Worm (Caenorhabditis elegans) whole organism, early embryonic: ENCODE measurements around the gene Y22D7AL.15.

Source experiments
- B0310.2 ChIP-seq: sonication (generic microtip); optimal IDR thresholded peaks from 2 replicates; lab custom pipeline; 2016; ENCODE audit warnings: mild to moderate bottlenecking, missing genetic modification characterization, missing compliant biosample characterization
- F13C5.2 ChIP-seq: sonication (generic microtip); optimal IDR thresholded peaks from 2 replicates; lab custom pipeline; 2017; ENCODE audit warnings: mild to moderate bottlenecking, missing genetic modification characterization, inconsistent platforms, missing compliant biosample characterization
- aly-1 ChIP-seq: sonication (generic microtip); optimal IDR thresholded peaks from 2 replicates; lab custom pipeline; 2016; ENCODE audit warnings: missing genetic modification characterization, missing compliant biosample characterization
- ama-1 ChIP-seq: fragments of 150-350 bp; optimal IDR thresholded peaks from 2 replicates; lab custom pipeline; 2014
- ceh-13 ChIP-seq: fragments of 200-800 bp; sonication (Bioruptor generic); optimal IDR thresholded peaks from 2 replicates; lab custom pipeline; 2018; ENCODE audit warnings: mild to moderate bottlenecking, missing genetic modification characterization, missing compliant biosample characterization
- ceh-36 ChIP-seq: sonication (generic microtip); optimal IDR thresholded peaks from 2 replicates; lab custom pipeline; 2016; ENCODE audit warnings: missing genetic modification characterization, inconsistent platforms, missing compliant biosample characterization
- ets-7 ChIP-seq: sonication (generic microtip); optimal IDR thresholded peaks from 2 replicates; lab custom pipeline; 2016; ENCODE audit warnings: missing genotype, missing genetic modification characterization, missing compliant biosample characterization
- flt-1 ChIP-seq: fragments of 200-800 bp; sonication (Bioruptor generic); IDR thresholded peaks from 2 replicates; pipeline ENCODE4 v1.3.6; 2022; ENCODE audit warnings: missing genetic modification characterization, missing compliant biosample characterization
- hmbx-1 ChIP-seq: sonication (generic microtip); optimal IDR thresholded peaks from 2 replicates; lab custom pipeline; 2016; ENCODE audit warnings: mild to moderate bottlenecking, missing genetic modification characterization, missing compliant biosample characterization
- hmg-4 ChIP-seq: fragments of 200-800 bp; sonication (Bioruptor generic); optimal IDR thresholded peaks from 2 replicates; lab custom pipeline; 2018; ENCODE audit warnings: mild to moderate bottlenecking, missing genetic modification characterization, missing compliant biosample characterization
- hnd-1 ChIP-seq: sonication (generic microtip); optimal IDR thresholded peaks from 2 replicates; lab custom pipeline; 2016; ENCODE audit warnings: missing genetic modification characterization, missing compliant biosample characterization
- pes-1 ChIP-seq: fragments of 200-800 bp; sonication (Bioruptor generic); IDR thresholded peaks from 2 replicates; pipeline ENCODE4 v1.3.6; 2022; ENCODE audit warnings: missing genetic modification reagents, missing genetic modification characterization, missing compliant biosample characterization
- scrt-1 ChIP-seq: fragments of 200-800 bp; sonication (Bioruptor generic); IDR thresholded peaks from 2 replicates; pipeline ENCODE4 v1.3.6; 2022; ENCODE audit warnings: missing genetic modification characterization, missing compliant biosample characterization
- sea-1 ChIP-seq: fragments of 200-800 bp; sonication (Bioruptor generic); conservative IDR thresholded peaks from 2 replicates; pipeline ENCODE4 v1.3.6; 2022; ENCODE audit warnings: missing genetic modification characterization, missing compliant biosample characterization
- tbx-11 ChIP-seq: fragments of 200-800 bp; sonication (Bioruptor generic); IDR thresholded peaks from 2 replicates; pipeline ENCODE4 v1.3.6; 2022; ENCODE audit warnings: missing genetic modification characterization, missing compliant biosample characterization
- tbx-37 ChIP-seq: fragments of 200-800 bp; sonication (Bioruptor generic); conservative IDR thresholded peaks from 2 replicates; pipeline ENCODE4 v1.3.6; 2022; ENCODE audit warnings: missing genetic modification reagents, missing genetic modification characterization, missing compliant biosample characterization
- tra-4 ChIP-seq: sonication (generic microtip); optimal IDR thresholded peaks from 2 replicates; lab custom pipeline; 2017; ENCODE audit warnings: missing genetic modification characterization, missing compliant biosample characterization

Gene Y22D7AL.15

DNA sequence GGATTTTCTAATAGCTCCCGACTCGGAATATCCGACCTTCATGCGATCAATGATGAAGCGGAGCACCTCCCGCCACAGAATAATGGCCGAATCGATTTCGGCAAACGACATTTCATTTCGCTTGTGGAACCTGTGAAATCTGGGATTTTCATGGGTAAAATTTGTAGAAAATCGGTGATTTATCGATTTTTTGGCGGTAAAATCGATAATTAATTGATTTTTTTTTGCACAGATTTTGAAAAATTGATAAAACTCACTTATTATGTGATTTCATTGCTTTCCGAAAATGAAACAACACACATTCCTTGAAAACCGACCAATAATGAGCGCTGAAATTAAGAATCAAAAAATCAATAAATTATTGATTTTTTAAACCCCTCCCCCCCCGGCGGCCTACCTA lies 7.2 kb upstream of the Y22D7AL.15 start:
- TF ChIP-seq sea-1 (GFP tag; lab: Robert Waterston, UW) (no peak), tra-4 (tag; lab: Kevin White, UChicago) (no peak), pes-1 (GFP tag; lab: Robert Waterston, UW) (no peak), ets-7 (tag; lab: Kevin White, UChicago) (no peak), hnd-1 (no peak), aly-1 (tag; lab: Kevin White, UChicago) (no peak), hmg-4 (GFP tag; lab: Kevin White, UChicago) (no peak), tbx-37 (no peak), B0310.2 (no peak), ceh-36 (no peak), hmbx-1 (tag; lab: Kevin White, UChicago) (no peak), flt-1 (GFP tag; lab: Robert Waterston, UW) (no peak), ama-1 (no peak), ceh-13 (GFP tag; lab: Kevin White, UChicago) (no peak), F13C5.2 (tag; lab: Kevin White, UChicago) (no peak), scrt-1 (GFP tag; lab: Robert Waterston, UW) (no peak), tbx-11 (GFP tag; lab: Robert Waterston, UW) (no peak)

DNA sequence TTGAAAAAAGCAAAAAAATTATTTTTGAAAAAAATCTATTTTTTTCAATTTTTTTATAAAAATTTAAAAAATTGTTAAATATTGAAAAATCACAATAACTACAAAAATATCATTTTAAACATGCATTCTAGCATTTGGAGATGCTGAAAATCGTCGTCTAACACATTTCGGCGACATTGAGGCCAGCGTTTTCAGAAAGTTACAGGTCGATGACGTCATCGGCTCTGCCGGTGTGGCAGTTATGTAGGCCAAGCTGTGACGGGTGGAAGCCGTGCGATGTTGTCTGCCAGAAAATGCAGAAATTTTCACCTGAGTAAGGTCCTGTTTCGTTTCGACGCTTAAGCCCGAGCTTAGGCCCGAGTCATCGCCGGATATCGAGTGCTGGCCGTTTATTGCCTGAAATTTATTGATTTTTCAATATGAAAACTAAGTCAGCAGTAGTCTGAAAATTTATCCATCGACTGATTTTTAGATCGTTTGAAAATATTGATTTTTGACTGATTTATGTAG lies 6.2 kb upstream of the Y22D7AL.15 start, which contains the start of gene Y22D7AR.3:
Y22D7AR.3 (minus strand) TSS at position 51 of the 510 bp plus-strand sequence.
- no peak for TF ChIP-seq sea-1 (GFP tag; lab: Robert Waterston, UW)

DNA sequence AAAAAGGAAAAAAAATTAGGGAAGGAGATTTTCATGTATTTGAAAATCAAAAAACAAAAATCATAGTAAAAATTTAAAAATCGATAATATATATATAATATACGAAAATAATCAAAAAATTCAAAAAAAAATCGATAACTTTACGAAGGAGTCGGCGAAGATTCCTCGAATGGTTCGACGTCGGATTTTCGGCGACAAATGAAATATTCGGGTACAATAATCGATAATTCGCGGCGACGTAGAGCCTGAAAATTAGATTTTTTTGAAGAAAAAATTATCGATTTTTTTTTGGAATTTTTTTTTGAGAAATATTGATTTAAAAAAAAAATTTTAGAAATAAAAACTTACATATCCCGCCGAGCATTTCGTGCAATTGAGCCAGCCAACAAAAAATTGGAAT lies 5.7 kb upstream of the Y22D7AL.15 start:
- TF ChIP-seq ceh-36 (no peak), F13C5.2 (tag; lab: Kevin White, UChicago) (no peak), ceh-13 (GFP tag; lab: Kevin White, UChicago) (no peak)

DNA sequence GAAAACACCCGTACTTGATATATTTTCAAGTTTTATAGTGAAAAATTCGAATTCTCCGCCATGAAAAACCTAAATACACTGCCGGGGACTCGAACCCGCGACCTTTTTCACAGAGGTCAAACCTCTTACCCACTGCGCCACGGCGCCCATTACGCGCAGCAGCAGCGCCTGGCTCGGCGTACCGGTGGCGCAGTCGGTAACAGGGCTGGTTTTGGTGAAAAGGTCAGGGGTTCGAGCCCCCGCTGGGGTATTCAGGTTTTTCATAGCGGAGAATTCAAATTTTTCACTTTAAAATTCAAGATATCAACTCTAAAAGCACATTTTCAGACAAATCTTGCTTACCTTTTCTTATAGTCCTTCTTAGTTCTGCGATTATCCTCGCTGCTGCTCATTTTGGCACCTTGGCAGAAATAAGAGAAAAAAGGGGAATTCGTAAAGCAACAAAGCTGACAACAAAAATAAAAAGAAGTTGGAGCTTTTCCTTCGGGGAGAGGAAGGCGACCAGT lies 5.2 kb upstream of the Y22D7AL.15 start, which contains the start of gene Y22D7AL.16:
Y22D7AL.16 (minus strand) TSS at position 456 of the 506 bp plus-strand sequence.
- TF ChIP-seq tbx-11 (GFP tag; lab: Robert Waterston, UW) (no peak), hmbx-1 (tag; lab: Kevin White, UChicago) (no peak), hnd-1 (no peak), ceh-36 (no peak), ceh-13 (GFP tag; lab: Kevin White, UChicago) (no peak), tra-4 (tag; lab: Kevin White, UChicago) (no peak), ets-7 (tag; lab: Kevin White, UChicago) (no peak), pes-1 (GFP tag; lab: Robert Waterston, UW) (no peak), aly-1 (tag; lab: Kevin White, UChicago) (no peak), flt-1 (GFP tag; lab: Robert Waterston, UW) (no peak)

DNA sequence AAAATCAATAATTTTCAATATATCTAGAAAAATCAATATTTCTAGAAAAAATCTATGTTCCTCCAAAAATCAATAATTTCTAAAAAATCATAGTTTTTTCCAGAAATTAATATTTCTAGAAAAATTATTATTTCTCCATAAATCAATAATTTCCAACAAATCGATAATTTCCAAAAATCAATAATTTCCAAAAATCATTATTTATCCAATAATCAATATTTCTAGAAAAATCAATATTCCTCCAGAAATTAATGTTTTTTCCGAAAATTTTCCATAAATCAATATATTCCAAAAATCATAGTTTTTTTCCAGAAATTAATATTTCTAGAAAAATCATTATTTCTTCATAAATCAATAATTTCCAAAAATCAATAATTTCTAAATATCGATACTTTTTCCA lies 3.4 kb upstream of the Y22D7AL.15 start:
- TF ChIP-seq ets-7 (tag; lab: Kevin White, UChicago) (no peak), sea-1 (GFP tag; lab: Robert Waterston, UW) (no peak), flt-1 (GFP tag; lab: Robert Waterston, UW) (no peak), hmg-4 (GFP tag; lab: Kevin White, UChicago) (no peak), pes-1 (GFP tag; lab: Robert Waterston, UW) (no peak), tbx-11 (GFP tag; lab: Robert Waterston, UW) (no peak), hnd-1 (no peak), ceh-13 (GFP tag; lab: Kevin White, UChicago) (no peak), ceh-36 (no peak), B0310.2 (no peak), tbx-37 (no peak), aly-1 (tag; lab: Kevin White, UChicago) (no peak), hmbx-1 (tag; lab: Kevin White, UChicago) (no peak), tra-4 (tag; lab: Kevin White, UChicago) (no peak), ama-1 (no peak)

DNA sequence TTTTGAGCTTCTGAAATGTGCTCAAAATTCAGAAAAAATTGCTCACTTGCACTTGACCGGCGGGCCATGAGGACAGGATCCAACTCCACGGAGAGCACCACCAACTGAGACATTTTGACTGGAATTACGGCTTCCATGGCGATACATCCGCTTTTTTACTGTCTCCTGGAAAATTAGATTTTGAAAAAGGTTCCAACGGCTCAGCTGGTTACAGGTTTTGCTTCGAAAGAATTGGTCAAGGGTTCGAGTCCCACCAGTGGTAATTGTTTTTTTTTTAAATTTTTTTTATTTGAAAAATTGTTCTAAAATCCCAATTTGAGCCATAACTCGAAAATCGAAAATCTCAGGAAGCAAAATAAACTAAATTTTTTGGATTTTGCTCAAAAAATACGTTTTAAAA lies 2.7 kb upstream of the Y22D7AL.15 start:
- TF ChIP-seq ceh-13 (GFP tag; lab: Kevin White, UChicago) (no peak), tra-4 (tag; lab: Kevin White, UChicago) (no peak), B0310.2 (no peak)

DNA sequence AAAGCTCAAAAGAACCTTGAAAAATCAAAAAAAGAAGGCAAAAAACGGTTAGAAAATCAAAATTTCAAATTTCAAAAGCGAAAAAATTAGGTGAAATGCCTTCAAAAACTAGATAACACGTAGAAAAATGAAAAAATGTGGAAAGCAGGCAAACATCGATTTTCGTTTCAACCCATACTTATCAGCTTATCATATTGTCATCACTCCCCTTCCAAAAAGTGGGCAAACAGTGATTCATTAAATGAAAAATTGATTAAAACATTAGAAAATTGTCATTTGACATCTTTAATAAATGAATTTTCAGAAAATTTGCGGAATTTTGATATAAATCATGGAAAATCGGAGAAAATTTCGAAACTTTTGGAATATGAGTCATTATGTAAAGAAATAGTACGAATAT lies 1.4 kb upstream of the Y22D7AL.15 start:
- TF ChIP-seq F13C5.2 (tag; lab: Kevin White, UChicago) (no peak), ets-7 (tag; lab: Kevin White, UChicago) (no peak), pes-1 (GFP tag; lab: Robert Waterston, UW) (no peak), ceh-36 (no peak), flt-1 (GFP tag; lab: Robert Waterston, UW) (no peak), ama-1 (no peak), scrt-1 (GFP tag; lab: Robert Waterston, UW) (no peak), hmg-4 (GFP tag; lab: Kevin White, UChicago) (no peak), hnd-1 (no peak), sea-1 (GFP tag; lab: Robert Waterston, UW) (no peak), tbx-37 (no peak), tra-4 (tag; lab: Kevin White, UChicago) (no peak), aly-1 (tag; lab: Kevin White, UChicago) (no peak), tbx-11 (GFP tag; lab: Robert Waterston, UW) (no peak)

DNA sequence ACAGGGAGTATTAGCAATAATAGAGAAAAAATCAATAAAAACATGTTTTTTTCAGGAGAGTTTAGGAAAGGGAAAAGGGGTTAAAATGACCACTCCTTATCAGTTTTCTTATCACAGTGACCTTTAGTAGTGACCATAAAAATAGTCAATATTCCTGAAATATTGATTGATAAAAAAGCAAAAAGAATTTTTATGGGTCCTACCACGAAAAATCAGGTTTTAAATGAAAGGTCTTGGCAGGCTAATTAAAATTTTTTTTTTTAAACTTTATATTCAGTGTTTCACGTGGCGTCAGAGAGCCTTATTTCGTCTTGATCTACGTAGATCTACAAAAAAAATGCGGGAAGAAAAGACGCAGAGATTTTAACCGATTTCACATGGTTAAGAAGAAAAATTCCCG lies 2.3 kb downstream of the Y22D7AL.15 start, which contains the start of gene cht-4:
cht-4 (minus strand) TSS at position 101 of the 400 bp plus-strand sequence.
- no peak for TF ChIP-seq flt-1 (GFP tag; lab: Robert Waterston, UW)
- no peak for TF ChIP-seq tbx-11 (GFP tag; lab: Robert Waterston, UW)
- no peak for TF ChIP-seq hnd-1
- TF ChIP-seq ama-1 = no peak
- no peak for TF ChIP-seq tra-4 (tag; lab: Kevin White, UChicago)
- no peak for TF ChIP-seq hmbx-1 (tag; lab: Kevin White, UChicago)
- TF ChIP-seq ceh-36 = no peak
- TF ChIP-seq ceh-13 (GFP tag; lab: Kevin White, UChicago) = no peak
- TF ChIP-seq hmg-4 (GFP tag; lab: Kevin White, UChicago) = no peak
- TF ChIP-seq ets-7 (tag; lab: Kevin White, UChicago) = no peak
- TF ChIP-seq B0310.2 = no peak
- no peak for TF ChIP-seq sea-1 (GFP tag; lab: Robert Waterston, UW)
